Worm (Caenorhabditis elegans) whole organism, early embryonic: ENCODE results near the gene osm-10.

Experiments used
- B0310.2 ChIP-seq: sonication (generic microtip); optimal IDR thresholded peaks from 2 replicates; lab custom pipeline; 2016; ENCODE audit warnings: mild to moderate bottlenecking, missing genetic modification characterization, missing compliant biosample characterization
- F13C5.2 ChIP-seq: sonication (generic microtip); optimal IDR thresholded peaks from 2 replicates; lab custom pipeline; 2017; ENCODE audit warnings: mild to moderate bottlenecking, missing genetic modification characterization, inconsistent platforms, missing compliant biosample characterization
- aly-1 ChIP-seq: sonication (generic microtip); optimal IDR thresholded peaks from 2 replicates; lab custom pipeline; 2016; ENCODE audit warnings: missing genetic modification characterization, missing compliant biosample characterization
- ama-1 ChIP-seq: fragments of 150-350 bp; optimal IDR thresholded peaks from 2 replicates; lab custom pipeline; 2014
- ceh-13 ChIP-seq: fragments of 200-800 bp; sonication (Bioruptor generic); optimal IDR thresholded peaks from 2 replicates; lab custom pipeline; 2018; ENCODE audit warnings: mild to moderate bottlenecking, missing genetic modification characterization, missing compliant biosample characterization
- ceh-36 ChIP-seq: sonication (generic microtip); optimal IDR thresholded peaks from 2 replicates; lab custom pipeline; 2016; ENCODE audit warnings: missing genetic modification characterization, inconsistent platforms, missing compliant biosample characterization
- ets-7 ChIP-seq: sonication (generic microtip); optimal IDR thresholded peaks from 2 replicates; lab custom pipeline; 2016; ENCODE audit warnings: missing genotype, missing genetic modification characterization, missing compliant biosample characterization
- flt-1 ChIP-seq: fragments of 200-800 bp; sonication (Bioruptor generic); IDR thresholded peaks from 2 replicates; pipeline ENCODE4 v1.3.6; 2022; ENCODE audit warnings: missing genetic modification characterization, missing compliant biosample characterization
- hmbx-1 ChIP-seq: sonication (generic microtip); optimal IDR thresholded peaks from 2 replicates; lab custom pipeline; 2016; ENCODE audit warnings: mild to moderate bottlenecking, missing genetic modification characterization, missing compliant biosample characterization
- hmg-4 ChIP-seq: fragments of 200-800 bp; sonication (Bioruptor generic); optimal IDR thresholded peaks from 2 replicates; lab custom pipeline; 2018; ENCODE audit warnings: mild to moderate bottlenecking, missing genetic modification characterization, missing compliant biosample characterization
- hnd-1 ChIP-seq: sonication (generic microtip); optimal IDR thresholded peaks from 2 replicates; lab custom pipeline; 2016; ENCODE audit warnings: missing genetic modification characterization, missing compliant biosample characterization
- pes-1 ChIP-seq: fragments of 200-800 bp; sonication (Bioruptor generic); IDR thresholded peaks from 2 replicates; pipeline ENCODE4 v1.3.6; 2022; ENCODE audit warnings: missing genetic modification reagents, missing genetic modification characterization, missing compliant biosample characterization
- scrt-1 ChIP-seq: fragments of 200-800 bp; sonication (Bioruptor generic); IDR thresholded peaks from 2 replicates; pipeline ENCODE4 v1.3.6; 2022; ENCODE audit warnings: missing genetic modification characterization, missing compliant biosample characterization
- sea-1 ChIP-seq: fragments of 200-800 bp; sonication (Bioruptor generic); conservative IDR thresholded peaks from 2 replicates; pipeline ENCODE4 v1.3.6; 2022; ENCODE audit warnings: missing genetic modification characterization, missing compliant biosample characterization
- tbx-11 ChIP-seq: fragments of 200-800 bp; sonication (Bioruptor generic); IDR thresholded peaks from 2 replicates; pipeline ENCODE4 v1.3.6; 2022; ENCODE audit warnings: missing genetic modification characterization, missing compliant biosample characterization
- tbx-37 ChIP-seq: fragments of 200-800 bp; sonication (Bioruptor generic); conservative IDR thresholded peaks from 2 replicates; pipeline ENCODE4 v1.3.6; 2022; ENCODE audit warnings: missing genetic modification reagents, missing genetic modification characterization, missing compliant biosample characterization
- tra-4 ChIP-seq: sonication (generic microtip); optimal IDR thresholded peaks from 2 replicates; lab custom pipeline; 2017; ENCODE audit warnings: missing genetic modification characterization, missing compliant biosample characterization

The osm-10 gene

DNA sequence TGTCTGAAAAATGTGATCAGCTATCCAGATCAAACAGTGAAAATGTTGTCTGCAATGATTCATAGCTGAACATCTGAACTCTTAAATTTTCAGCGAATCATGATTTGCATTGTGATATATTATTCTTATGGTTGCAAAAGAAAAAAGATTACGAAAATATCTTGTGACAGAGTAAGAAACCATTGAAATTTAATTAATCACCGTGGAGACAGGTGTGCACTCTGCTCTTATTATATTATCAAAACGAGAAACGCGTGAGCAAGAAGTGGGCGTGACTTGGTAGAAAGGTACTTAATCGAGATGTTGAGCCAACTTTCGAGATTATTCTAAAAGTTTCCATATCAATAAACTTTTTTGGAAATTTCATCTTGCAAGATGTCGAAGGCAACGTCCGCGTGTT lies at the start of gene osm-10:
TSS of gene osm-10 (plus strand) at position 293 of the 400 bp plus-strand sequence.
- TF ChIP-seq tbx-37 (GFP tag; lab: Robert Waterston, UW) (no peak), hnd-1 (tag; lab: Kevin White, UChicago) (no peak), hmbx-1 (tag; lab: Kevin White, UChicago) (no peak), aly-1 (tag; lab: Kevin White, UChicago) (no peak), ceh-36 (tag; lab: Kevin White, UChicago) (no peak), pes-1 (no peak), flt-1 (GFP tag; lab: Robert Waterston, UW) (no peak), ets-7 (tag; lab: Kevin White, UChicago) (no peak), sea-1 (GFP tag; lab: Robert Waterston, UW) (no peak), tbx-11 (GFP tag; lab: Robert Waterston, UW) (no peak), ceh-13 (GFP tag; lab: Kevin White, UChicago) (no peak)

DNA sequence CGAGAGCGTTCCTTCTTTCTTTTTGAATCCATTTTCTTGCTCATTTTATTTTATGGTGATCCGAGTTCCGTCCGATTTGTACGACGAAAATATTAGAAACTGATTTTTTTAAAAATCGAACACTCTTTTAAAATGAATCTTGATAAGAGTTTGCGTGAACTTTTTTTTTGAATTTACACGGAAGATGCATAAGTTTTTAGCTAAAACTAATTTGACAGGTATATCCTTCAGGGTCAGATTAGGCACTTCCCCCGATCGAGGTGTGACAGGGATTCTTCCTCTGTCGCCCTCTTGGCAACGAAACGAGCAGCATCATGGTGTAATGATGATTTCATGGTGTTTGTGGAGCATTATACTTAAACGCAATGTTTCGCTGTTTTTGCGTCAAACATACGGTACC lies 47.8 kb upstream of the osm-10 start, which contains the start of gene F37C12.18:
TSS of gene F37C12.18 (minus strand) at position 101 of the 400 bp plus-strand sequence.
- TF ChIP-seq hnd-1 (tag; lab: Kevin White, UChicago) (no peak), B0310.2 (tag; lab: Kevin White, UChicago) (no peak), aly-1 (tag; lab: Kevin White, UChicago) (no peak), sea-1 (GFP tag; lab: Robert Waterston, UW) (no peak), scrt-1 (GFP tag; lab: Robert Waterston, UW) (no peak), hmg-4 (GFP tag; lab: Kevin White, UChicago) (no peak), ceh-13 (GFP tag; lab: Kevin White, UChicago) (no peak), F13C5.2 (tag; lab: Kevin White, UChicago) (no peak), pes-1 (no peak), ama-1 (no peak), tbx-37 (GFP tag; lab: Robert Waterston, UW) (no peak), tra-4 (tag; lab: Kevin White, UChicago) (no peak), ceh-36 (tag; lab: Kevin White, UChicago) (no peak), hmbx-1 (tag; lab: Kevin White, UChicago) (no peak), tbx-11 (GFP tag; lab: Robert Waterston, UW) (no peak)

DNA sequence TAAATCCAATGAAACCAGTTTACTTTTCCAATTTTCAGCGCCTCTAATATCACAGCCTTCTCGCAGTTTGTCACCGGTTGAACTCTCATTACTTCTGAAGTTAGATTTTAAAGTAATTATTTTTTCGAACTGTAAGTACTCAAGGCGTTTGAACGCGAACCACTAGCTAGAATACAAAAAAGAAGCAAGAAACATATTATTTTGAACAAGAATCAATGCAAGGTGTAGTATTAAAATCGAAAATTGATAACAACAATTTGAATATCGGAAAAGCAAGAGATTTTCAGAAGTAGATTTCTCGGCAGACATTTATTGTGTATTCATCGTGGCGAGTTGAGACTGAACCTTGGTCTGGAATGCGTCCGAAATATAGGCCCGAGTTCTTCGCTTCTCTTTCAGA lies 45.1 kb upstream of the osm-10 start, which contains the start of gene exos-9:
TSS of gene exos-9 (minus strand) at position 101 of the 400 bp plus-strand sequence.
- TF ChIP-seq B0310.2 (tag; lab: Kevin White, UChicago) (no peak), tra-4 (tag; lab: Kevin White, UChicago) (no peak), ets-7 (tag; lab: Kevin White, UChicago) (no peak), hmg-4 (GFP tag; lab: Kevin White, UChicago) (no peak), ama-1 (no peak), hnd-1 (tag; lab: Kevin White, UChicago) (no peak), F13C5.2 (tag; lab: Kevin White, UChicago) (no peak), pes-1 (no peak), ceh-36 (tag; lab: Kevin White, UChicago) (no peak), aly-1 (tag; lab: Kevin White, UChicago) (no peak), hmbx-1 (tag; lab: Kevin White, UChicago) (no peak), ceh-13 (GFP tag; lab: Kevin White, UChicago) (no peak), flt-1 (GFP tag; lab: Robert Waterston, UW) (no peak), scrt-1 (GFP tag; lab: Robert Waterston, UW) (no peak), sea-1 (GFP tag; lab: Robert Waterston, UW) (no peak), tbx-37 (GFP tag; lab: Robert Waterston, UW) (no peak), tbx-11 (GFP tag; lab: Robert Waterston, UW) (no peak)

DNA sequence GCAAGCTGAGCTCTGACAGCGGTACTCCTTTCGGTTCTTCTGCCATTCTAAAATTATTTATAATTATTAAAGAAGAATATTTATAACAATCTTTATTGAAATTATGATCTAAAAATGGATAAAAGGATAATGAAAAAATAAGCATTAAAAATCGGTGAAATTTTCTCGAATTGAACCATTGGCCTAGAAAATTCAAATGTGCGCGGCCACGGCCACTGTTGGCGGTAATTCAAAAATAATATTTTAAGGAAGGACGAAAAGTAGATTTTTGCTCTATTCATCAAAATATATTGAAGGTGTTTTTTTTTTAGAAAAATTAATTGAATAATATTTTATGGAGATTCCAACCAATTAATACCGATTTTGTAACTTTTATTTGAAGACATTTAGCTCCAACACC lies 44.2 kb upstream of the osm-10 start, which contains the start of gene pfd-5:
TSS of gene pfd-5 (minus strand) at position 47 of the 400 bp plus-strand sequence.
- no peak for TF ChIP-seq tbx-11 (GFP tag; lab: Robert Waterston, UW)
- no peak for TF ChIP-seq hmg-4 (GFP tag; lab: Kevin White, UChicago)
- TF ChIP-seq ets-7 (tag; lab: Kevin White, UChicago), result no peak
- TF ChIP-seq hmbx-1 (tag; lab: Kevin White, UChicago), result peak; percentile 0
- TF ChIP-seq tbx-37 (GFP tag; lab: Robert Waterston, UW), result peak; percentile 95
- TF ChIP-seq aly-1 (tag; lab: Kevin White, UChicago), result no peak
- TF ChIP-seq flt-1 (GFP tag; lab: Robert Waterston, UW), result no peak
- TF ChIP-seq pes-1, result peak; percentile 77
- TF ChIP-seq B0310.2 (tag; lab: Kevin White, UChicago), result no peak
- peak; percentile 35 for TF ChIP-seq F13C5.2 (tag; lab: Kevin White, UChicago)
- TF ChIP-seq ama-1, result no peak
- 0 out of 2 replicates have a peak, but pooled peaks have one; percentile 11 for TF ChIP-seq sea-1 (GFP tag; lab: Robert Waterston, UW)
- no peak for TF ChIP-seq ceh-36 (tag; lab: Kevin White, UChicago)
- TF ChIP-seq tra-4 (tag; lab: Kevin White, UChicago), result no peak
- no peak for TF ChIP-seq ceh-13 (GFP tag; lab: Kevin White, UChicago)
- no peak for TF ChIP-seq scrt-1 (GFP tag; lab: Robert Waterston, UW)
- TF ChIP-seq hnd-1 (tag; lab: Kevin White, UChicago), result no peak

DNA sequence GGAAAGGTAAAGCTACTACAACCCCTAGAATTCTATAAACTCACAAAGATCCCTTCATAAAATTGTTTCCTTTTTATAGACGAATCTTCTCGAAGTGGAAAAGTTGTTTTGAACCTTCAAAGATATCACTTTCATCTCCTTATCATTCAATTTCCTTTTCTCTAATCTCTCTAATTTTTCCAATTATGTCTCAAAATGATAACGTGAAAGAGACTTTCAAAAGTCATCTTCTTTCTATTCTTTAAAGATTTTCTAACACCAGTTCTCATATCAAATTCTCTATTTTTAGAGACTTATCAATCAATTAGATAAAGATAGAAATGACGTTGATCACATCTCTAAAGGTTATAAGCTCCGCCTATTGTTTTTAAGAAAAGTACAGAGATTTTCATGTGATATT lies 43.6 kb upstream of the osm-10 start:
- no peak for TF ChIP-seq ets-7 (tag; lab: Kevin White, UChicago)
- no peak for TF ChIP-seq pes-1
- TF ChIP-seq tbx-37 (GFP tag; lab: Robert Waterston, UW), result no peak
- TF ChIP-seq ceh-13 (GFP tag; lab: Kevin White, UChicago), result no peak
- no peak for TF ChIP-seq aly-1 (tag; lab: Kevin White, UChicago)

DNA sequence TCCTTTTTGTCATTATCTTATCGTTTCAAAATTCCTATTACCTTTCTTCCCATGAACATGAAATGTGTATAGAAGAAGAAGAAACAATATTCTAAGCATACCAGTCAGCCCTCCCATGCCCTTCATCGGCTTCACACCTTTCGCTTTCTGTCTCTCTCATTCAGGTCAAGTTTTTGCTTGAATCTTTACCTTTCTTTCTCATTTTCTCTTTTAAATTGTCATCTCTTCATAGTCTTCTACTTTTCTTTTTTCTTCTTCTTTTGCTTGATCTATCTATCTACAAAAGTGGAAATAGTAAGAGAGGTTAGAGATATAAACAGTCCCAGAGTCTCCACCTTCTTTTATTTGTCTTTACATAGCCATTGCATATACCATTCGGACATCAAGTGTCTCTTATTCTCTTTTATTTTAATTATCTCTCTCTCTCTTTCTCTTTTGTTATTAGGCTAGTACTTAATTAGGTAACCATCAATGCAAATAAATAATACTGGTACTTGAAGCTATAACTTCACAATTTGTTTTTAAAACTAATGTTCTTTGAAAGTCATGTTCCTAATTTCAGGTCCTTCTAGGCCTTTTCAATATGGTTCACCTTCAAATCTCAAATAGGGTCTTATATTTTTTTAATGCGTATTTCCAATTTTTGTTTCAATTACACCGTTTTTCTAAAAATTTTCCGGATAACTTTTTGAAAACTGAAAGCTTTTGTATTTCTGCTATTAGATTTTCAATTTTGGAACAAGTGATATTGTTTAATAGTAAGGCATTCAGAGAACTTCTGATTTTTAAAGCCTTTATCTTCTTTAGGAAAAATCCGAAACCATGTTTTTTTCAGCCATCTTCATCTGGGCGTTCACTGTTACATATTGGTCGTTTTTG lies 41.5 kb upstream of the osm-10 start, which contains the start of gene dpy-31:
TSS of gene dpy-31 (plus strand) at position 829 of the 879 bp plus-strand sequence.
- TF ChIP-seq pes-1 (no peak), tbx-37 (GFP tag; lab: Robert Waterston, UW) (no peak), ceh-36 (tag; lab: Kevin White, UChicago) (no peak), F13C5.2 (tag; lab: Kevin White, UChicago) (no peak), tra-4 (tag; lab: Kevin White, UChicago) (no peak)
